Worm (Caenorhabditis elegans): ENCODE results near the gene srw-122.

DNA sequence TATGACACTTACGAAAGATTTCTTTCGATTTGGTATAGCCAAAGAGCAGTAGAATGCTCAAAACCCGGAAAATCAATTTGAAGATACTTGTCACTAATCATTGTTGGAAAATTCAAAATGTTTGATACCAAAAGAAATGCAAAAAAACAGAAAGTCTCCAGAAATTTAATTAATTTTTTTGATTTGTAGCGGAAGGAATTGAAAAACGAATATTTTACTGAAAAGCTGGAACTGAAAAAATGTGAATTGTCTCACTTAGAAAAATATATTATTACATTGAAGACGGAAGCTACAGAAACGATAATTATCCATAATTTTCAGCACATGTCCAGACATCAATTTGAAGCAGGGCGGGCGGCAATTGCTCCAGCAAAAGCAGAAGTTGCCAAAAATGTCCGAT, 11.0 kb upstream of the srw-122 start, which contains the start of gene srw-138:
- no peak for TF ChIP-seq mdl-1 (tag; optimal IDR thresholded peaks at IDR 0.05)
- no peak for TF ChIP-seq nhr-28 (tag; optimal IDR thresholded peaks at IDR 0.05)

All from whole organism, L1 larva.